Fruit fly (Drosophila melanogaster) whole organism, pupa: ENCODE results near the gene CG9737.

Experiments used
- CG13204 ChIP-seq: fragments of 200-800 bp; sonication (Bioruptor generic); optimal IDR thresholded peaks from 2 replicates; lab custom pipeline; 2018; ENCODE audit warnings: missing biosample characterization, mild to moderate bottlenecking, missing genetic modification characterization, moderate library complexity
- CG17806 ChIP-seq: fragments of 200-800 bp; sonication (Bioruptor generic); optimal IDR thresholded peaks from 2 replicates; lab custom pipeline; 2018; ENCODE audit warnings: missing biosample characterization, mild to moderate bottlenecking, missing genetic modification characterization, moderate library complexity
- CG32121 ChIP-seq: fragments of 200-800 bp; sonication (Bioruptor generic); IDR thresholded peaks from 2 replicates; pipeline ENCODE4 v1.3.6; 2022; ENCODE audit warnings: missing biosample characterization, missing genetic modification characterization
- CG34367 ChIP-seq: fragments of 200-800 bp; sonication (Bioruptor generic); optimal IDR thresholded peaks from 2 replicates; lab custom pipeline; 2018; ENCODE audit warnings: missing biosample characterization, mild to moderate bottlenecking, missing genetic modification characterization
- EcR ChIP-seq: fragments of 200-800 bp; sonication (Bioruptor generic); optimal IDR thresholded peaks from 3 replicates; lab custom pipeline; 2019; ENCODE audit warnings: missing biosample characterization, missing genetic modification characterization, mild to moderate bottlenecking, moderate library complexity, missing genetic modification reagents

- TF ChIP-seq CG13204, result no peak
- TF ChIP-seq CG32121 (GFP tag; lab: Robert Waterston, UW), result no peak
- TF ChIP-seq EcR, result no peak
- TF ChIP-seq CG34367 (tag; lab: Kevin White, UChicago), result no peak
- no peak for TF ChIP-seq CG17806 (tag; lab: Kevin White, UChicago)
These were observed 5.5 kb downstream of the CG9737 start, which contains the start of gene CG43448 for dm6 chr3R:30237634-30238033.
